Fruit fly (Drosophila melanogaster) whole organism: Measurements from ENCODE around the gene CG3339.

ENCODE experiments used
- CG8478 ChIP-seq: fragments of >200 bp; optimal IDR thresholded peaks from 2 replicates; lab custom pipeline; 2018; ENCODE audit warnings: inconsistent platforms
- pan ChIP-seq: fragments of >200 bp; optimal IDR thresholded peaks from 2 replicates; lab custom pipeline; 2017

dm6 chr3R:27250907-27251306 is 71.2 kb downstream of the CG3339 start, which contains the start of the genes TTLL6B and TfIIA-L:
- TF ChIP-seq pan (lab: Kevin White, UChicago) (no peak), CG8478 (lab: Kevin White, UChicago) (no peak)
